Worm (Caenorhabditis elegans): ENCODE results near the gene best-7.
"Not testable (repeated sequence)": the region's sequence is repeated elsewhere in the genome, so short reads cannot be mapped to it uniquely, and the experiment has no call there.

Gene best-7

ce11 chrIV:11230069-11230468 lies at the start of gene best-7:
best-7 (minus strand) TSS chrIV:11230307.
- TF ChIP-seq sea-1 (GFP tag; conservative IDR thresholded peaks at IDR 0.05) = no peak
- no peak for TF ChIP-seq tbx-11 (GFP tag; IDR thresholded peaks at IDR 0.05)
- no peak for TF ChIP-seq F13C5.2 (tag; optimal IDR thresholded peaks at IDR 0.05)
- TF ChIP-seq tra-4 (tag; optimal IDR thresholded peaks at IDR 0.05) = no peak
- TF ChIP-seq aly-1 (tag; optimal IDR thresholded peaks at IDR 0.05) = no peak
- TF ChIP-seq ama-1 (optimal IDR thresholded peaks at IDR 0.05) = no peak
- TF ChIP-seq hmg-4 (GFP tag; optimal IDR thresholded peaks at IDR 0.05) = no peak
- no peak for TF ChIP-seq ceh-13 (GFP tag; optimal IDR thresholded peaks at IDR 0.05)
- no peak for TF ChIP-seq flt-1 (GFP tag; IDR thresholded peaks at IDR 0.05)
- TF ChIP-seq scrt-1 (GFP tag; IDR thresholded peaks at IDR 0.05) = no peak
- TF ChIP-seq hmbx-1 (tag; optimal IDR thresholded peaks at IDR 0.05) = no peak
- no peak for TF ChIP-seq ceh-36 (tag; optimal IDR thresholded peaks at IDR 0.05)

DNA sequence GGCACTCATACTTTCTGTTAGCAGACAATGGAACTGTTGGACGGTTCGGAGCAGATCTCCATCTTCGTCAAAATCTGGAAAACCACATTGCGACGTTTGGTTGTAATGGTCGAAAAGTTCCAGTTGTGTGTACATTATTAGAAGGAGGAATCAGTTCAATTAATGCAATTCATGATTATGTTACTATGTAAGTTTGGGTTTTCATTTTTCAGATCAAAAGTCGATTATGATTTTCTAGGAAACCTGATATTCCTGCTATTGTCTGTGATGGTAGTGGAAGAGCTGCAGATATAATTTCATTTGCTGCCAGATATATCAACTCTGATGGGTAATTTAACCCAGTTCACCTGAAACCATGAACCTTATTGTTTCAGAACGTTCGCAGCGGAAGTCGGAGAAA lies 45.9 kb upstream of the best-7 start:
- TF ChIP-seq tra-4 (tag; optimal IDR thresholded peaks at IDR 0.05) (no peak), ceh-36 (tag; optimal IDR thresholded peaks at IDR 0.05) (no peak), ets-7 (tag; optimal IDR thresholded peaks at IDR 0.05) (no peak)

- TF ChIP-seq F13C5.2 (tag; optimal IDR thresholded peaks at IDR 0.05) (no peak), B0310.2 (tag; optimal IDR thresholded peaks at IDR 0.05) (no peak), tbx-37 (GFP tag; conservative IDR thresholded peaks at IDR 0.05) (no peak), hmbx-1 (tag; optimal IDR thresholded peaks at IDR 0.05) (no peak), ets-7 (tag; optimal IDR thresholded peaks at IDR 0.05) (no peak), tbx-11 (GFP tag; IDR thresholded peaks at IDR 0.05) (no peak), scrt-1 (GFP tag; IDR thresholded peaks at IDR 0.05) (no peak)
Observed at ce11 chrIV:11273151-11273550, 43.0 kb upstream of the best-7 start, which contains the start of gene gtl-2. gtl-2 (plus strand) TSS chrIV:11273451.

- TF ChIP-seq hmg-4 (GFP tag; optimal IDR thresholded peaks at IDR 0.05) = no peak
- TF ChIP-seq tra-4 (tag; optimal IDR thresholded peaks at IDR 0.05) = no peak
- TF ChIP-seq tbx-11 (GFP tag; IDR thresholded peaks at IDR 0.05) = no peak
- no peak for TF ChIP-seq flt-1 (GFP tag; IDR thresholded peaks at IDR 0.05)
- no peak for TF ChIP-seq B0310.2 (tag; optimal IDR thresholded peaks at IDR 0.05)
- TF ChIP-seq hmbx-1 (tag; optimal IDR thresholded peaks at IDR 0.05) = no peak
Observed at ce11 chrIV:11271262-11271661, 41.2 kb upstream of the best-7 start, which contains the start of gene nhr-7. nhr-7 (minus strand) TSS chrIV:11271362.

ce11 chrIV:11269483-11269882 lies 39.4 kb upstream of the best-7 start:
- TF ChIP-seq hmg-4 (GFP tag; optimal IDR thresholded peaks at IDR 0.05) (no peak), aly-1 (tag; optimal IDR thresholded peaks at IDR 0.05) (no peak), hnd-1 (tag; optimal IDR thresholded peaks at IDR 0.05) (no peak), B0310.2 (tag; optimal IDR thresholded peaks at IDR 0.05) (no peak), sea-1 (GFP tag; conservative IDR thresholded peaks at IDR 0.05) (no peak), scrt-1 (GFP tag; IDR thresholded peaks at IDR 0.05) (no peak), ceh-13 (GFP tag; optimal IDR thresholded peaks at IDR 0.05) (no peak), hmbx-1 (tag; optimal IDR thresholded peaks at IDR 0.05) (no peak), flt-1 (GFP tag; IDR thresholded peaks at IDR 0.05) (no peak), ceh-36 (tag; optimal IDR thresholded peaks at IDR 0.05) (no peak), tra-4 (tag; optimal IDR thresholded peaks at IDR 0.05) (no peak), ama-1 (optimal IDR thresholded peaks at IDR 0.05) (no peak)

DNA sequence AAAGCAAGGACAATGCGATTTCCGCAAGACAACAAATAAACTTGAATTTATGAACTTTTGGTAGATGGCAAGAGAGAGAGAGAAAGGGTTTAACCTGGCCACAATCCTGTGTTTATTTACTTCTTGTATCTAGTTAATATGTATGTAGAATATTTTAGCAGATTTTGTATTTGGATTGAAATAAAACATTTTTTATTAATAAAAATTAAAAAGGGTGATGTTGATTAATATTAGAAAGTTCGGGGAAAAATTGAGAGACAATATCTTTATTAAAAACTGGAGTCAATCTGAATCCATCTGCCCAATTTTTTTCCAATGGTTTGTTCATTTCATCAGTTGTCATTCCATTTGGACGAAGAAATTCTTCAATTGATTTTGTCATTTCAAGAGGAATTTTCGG lies 36.0 kb upstream of the best-7 start, which contains the start of gene col-127:
col-127 (minus strand) TSS at position 101 of the 400 bp plus-strand sequence.
- no peak for TF ChIP-seq tbx-11 (GFP tag; IDR thresholded peaks at IDR 0.05)
- no peak for TF ChIP-seq scrt-1 (GFP tag; IDR thresholded peaks at IDR 0.05)
- no peak for TF ChIP-seq ceh-36 (tag; optimal IDR thresholded peaks at IDR 0.05)
- TF ChIP-seq hmg-4 (GFP tag; optimal IDR thresholded peaks at IDR 0.05) = no peak
- TF ChIP-seq F13C5.2 (tag; optimal IDR thresholded peaks at IDR 0.05) = no peak
- TF ChIP-seq aly-1 (tag; optimal IDR thresholded peaks at IDR 0.05) = no peak
- no peak for TF ChIP-seq hmbx-1 (tag; optimal IDR thresholded peaks at IDR 0.05)
- TF ChIP-seq ceh-13 (GFP tag; optimal IDR thresholded peaks at IDR 0.05) = no peak
- TF ChIP-seq sea-1 (GFP tag; conservative IDR thresholded peaks at IDR 0.05) = no peak
- no peak for TF ChIP-seq ets-7 (tag; optimal IDR thresholded peaks at IDR 0.05)
- TF ChIP-seq ama-1 (optimal IDR thresholded peaks at IDR 0.05) = no peak
- no peak for TF ChIP-seq tra-4 (tag; optimal IDR thresholded peaks at IDR 0.05)
- TF ChIP-seq hnd-1 (tag; optimal IDR thresholded peaks at IDR 0.05) = no peak
- TF ChIP-seq tbx-37 (GFP tag; conservative IDR thresholded peaks at IDR 0.05) = no peak
- TF ChIP-seq B0310.2 (tag; optimal IDR thresholded peaks at IDR 0.05) = no peak
- TF ChIP-seq pes-1 (GFP tag; IDR thresholded peaks at IDR 0.05) = no peak
- no peak for TF ChIP-seq flt-1 (GFP tag; IDR thresholded peaks at IDR 0.05)

DNA sequence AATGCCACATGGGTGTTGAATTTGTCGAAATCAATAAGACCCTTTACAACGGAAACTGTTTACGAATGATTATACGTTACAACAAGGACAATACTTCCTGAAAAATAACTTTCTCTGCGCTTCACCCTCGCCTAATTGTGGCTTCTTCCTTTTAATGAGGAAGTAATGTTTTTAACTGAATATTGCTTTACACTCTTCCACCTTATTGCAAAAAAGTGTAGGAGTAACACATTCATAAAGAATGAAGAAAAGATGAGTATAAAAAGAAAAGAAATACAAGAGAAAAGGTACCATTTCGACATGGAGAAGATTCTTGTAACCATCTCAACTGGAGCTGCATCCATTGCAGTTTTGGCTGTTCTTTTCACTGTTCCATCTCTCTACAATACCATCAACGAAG lies 33.0 kb upstream of the best-7 start, which contains the start of gene col-126:
col-126 (plus strand) TSS at position 301 of the 400 bp plus-strand sequence.
- not testable (repeated sequence) for TF ChIP-seq flt-1 (GFP tag; IDR thresholded peaks at IDR 0.05); ama-1 (optimal IDR thresholded peaks at IDR 0.05); tbx-37 (GFP tag; conservative IDR thresholded peaks at IDR 0.05)

- TF ChIP-seq F13C5.2 (tag; optimal IDR thresholded peaks at IDR 0.05) (no peak), pes-1 (GFP tag; IDR thresholded peaks at IDR 0.05) (no peak), tbx-11 (GFP tag; IDR thresholded peaks at IDR 0.05) (no peak), ceh-36 (tag; optimal IDR thresholded peaks at IDR 0.05) (no peak), aly-1 (tag; optimal IDR thresholded peaks at IDR 0.05) (no peak), ets-7 (tag; optimal IDR thresholded peaks at IDR 0.05) (no peak), ceh-13 (GFP tag; optimal IDR thresholded peaks at IDR 0.05) (no peak), sea-1 (GFP tag; conservative IDR thresholded peaks at IDR 0.05) (no peak), ama-1 (optimal IDR thresholded peaks at IDR 0.05) (no peak), tra-4 (tag; optimal IDR thresholded peaks at IDR 0.05) (no peak), flt-1 (GFP tag; IDR thresholded peaks at IDR 0.05) (no peak), hnd-1 (tag; optimal IDR thresholded peaks at IDR 0.05) (no peak), hmbx-1 (tag; optimal IDR thresholded peaks at IDR 0.05) (no peak), hmg-4 (GFP tag; optimal IDR thresholded peaks at IDR 0.05) (no peak), tbx-37 (GFP tag; conservative IDR thresholded peaks at IDR 0.05) (no peak), scrt-1 (GFP tag; IDR thresholded peaks at IDR 0.05) (no peak), B0310.2 (tag; optimal IDR thresholded peaks at IDR 0.05) (no peak)
Observed at ce11 chrIV:11261535-11261934, 31.4 kb upstream of the best-7 start, which contains the start of gene F54D1.1. F54D1.1 (plus strand) TSS chrIV:11261835.

Measured in whole organism, early embryonic.